Worm (Caenorhabditis elegans) whole organism, young adult: ENCODE measurements around the gene str-94.

Experiments
- cebp-2 ChIP-seq: fragments of 200-800 bp; sonication (Bioruptor generic); IDR thresholded peaks from 2 replicates; pipeline ENCODE4 v1.3.6; 2022; ENCODE audit warnings: missing genetic modification characterization, missing compliant biosample characterization
- egl-44 ChIP-seq: fragments of 200-800 bp; sonication (Bioruptor generic); IDR thresholded peaks from 2 replicates; pipeline ENCODE4 v1.3.6; 2022; ENCODE audit warnings: missing genetic modification reagents, missing genetic modification characterization, missing compliant biosample characterization
- him-1 ChIP-seq: sonication (generic microtip); optimal IDR thresholded peaks from 2 replicates; lab custom pipeline; 2016; ENCODE audit warnings: missing genotype, missing genetic modification reagents, missing genetic modification characterization, missing compliant biosample characterization
- lag-1 ChIP-seq: fragments of 200-800 bp; sonication (Bioruptor generic); IDR thresholded peaks from 2 replicates; pipeline ENCODE4 v1.3.6; 2022; ENCODE audit warnings: missing genetic modification reagents, missing genetic modification characterization, missing compliant biosample characterization
- snpc-4 ChIP-seq, 5 experiments: fragments of 150-350 bp in 1 of 5; sonication (generic microtip) in 4 of 5; optimal IDR thresholded peaks; 2 replicates each; lab custom pipeline; 2014 to 2018; ENCODE audit warnings: missing genetic modification characterization in 5 of 5, missing biosample characterization in 3 of 5, antibody characterized with exemption in 2 of 5, mild to moderate bottlenecking in 2 of 5, missing compliant biosample characterization in 2 of 5, missing genotype in 2 of 5, moderate library complexity in 2 of 5, missing genetic modification reagents in 1 of 5
- unc-62 ChIP-seq: fragments of 150-350 bp; optimal IDR thresholded peaks from 2 replicates; lab custom pipeline; 2014; ENCODE audit warnings: missing biosample characterization, missing genetic modification reagents, missing genetic modification characterization

DNA sequence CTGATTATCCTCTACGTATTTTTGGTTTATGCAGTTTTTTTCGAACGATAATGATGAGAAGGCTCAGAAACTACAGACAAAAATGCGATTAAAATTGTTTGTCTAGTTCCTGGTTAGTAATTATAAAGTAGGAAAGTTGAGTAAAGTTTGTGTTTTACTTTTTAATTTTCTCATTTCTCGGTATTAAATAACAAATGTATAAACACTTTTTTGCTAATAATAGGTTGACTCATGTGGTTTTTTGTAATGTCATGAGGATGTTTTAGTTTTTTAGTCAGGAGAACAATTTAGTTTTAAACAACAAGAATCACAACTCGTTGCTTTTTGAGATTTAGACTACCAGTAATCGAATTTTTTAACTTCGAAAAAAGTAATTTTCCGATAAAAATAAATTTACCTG, 23.5 kb upstream of the str-94 start:
- TF ChIP-seq unc-62 (GFP tag; lab: Kevin White, UChicago) (no peak), him-1 (tag; lab: Kevin White, UChicago) (no peak), egl-44 (GFP tag; lab: Robert Waterston, UW) (no peak), cebp-2 (GFP tag; lab: Robert Waterston, UW) (no peak), snpc-4 (GFP tag; optimal IDR thresholded peaks at IDR 0.05; lab: Kevin White, UChicago) (no peak), snpc-4 (tag; optimal IDR thresholded peaks at IDR 0.05; lab: Kevin White, UChicago) (no peak), lag-1 (no peak)
